Worm (Caenorhabditis elegans): ENCODE measurements around the gene B0361.9.

DNA sequence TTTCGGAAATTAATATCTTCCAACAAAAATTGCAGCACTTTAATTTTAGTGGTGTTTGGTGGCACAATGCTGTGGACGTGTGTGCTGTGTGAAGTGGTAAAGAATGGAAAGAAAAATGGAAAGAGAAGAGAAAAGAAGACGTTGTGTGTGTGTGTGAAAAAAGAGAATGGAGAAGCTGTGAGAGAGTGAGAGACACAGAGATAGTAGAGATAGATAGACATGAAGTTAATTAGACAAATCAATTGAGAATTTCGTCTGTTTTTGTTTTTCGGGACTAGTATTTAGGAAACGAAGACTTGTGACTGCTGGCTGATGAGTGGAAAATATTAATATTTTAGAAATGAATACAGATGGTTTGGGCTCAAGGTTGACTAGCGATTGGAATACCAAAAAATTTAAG, 8.2 kb downstream of the B0361.9 start:
- TF ChIP-seq lsy-2 (tag; optimal IDR thresholded peaks at IDR 0.05) (no peak), snpc-4 (tag; optimal IDR thresholded peaks at IDR 0.05) (no peak), mep-1 (tag; optimal IDR thresholded peaks at IDR 0.05) (no peak), blmp-1 (tag; optimal IDR thresholded peaks at IDR 0.05) (no peak), mls-2 (tag; optimal IDR thresholded peaks at IDR 0.05) (no peak), M03D4.4 (tag; optimal IDR thresholded peaks at IDR 0.05) (no peak), pha-4 (tag; optimal IDR thresholded peaks at IDR 0.05) (no peak), ceh-43 (GFP tag; optimal IDR thresholded peaks at IDR 0.05) (no peak), nhr-12 (tag; optimal IDR thresholded peaks at IDR 0.05) (no peak), nhr-28 (tag; optimal IDR thresholded peaks at IDR 0.05) (no peak), unc-62 (GFP tag; optimal IDR thresholded peaks at IDR 0.05) (no peak), nhr-76 (tag; optimal IDR thresholded peaks at IDR 0.05) (no peak)
